Worm (Caenorhabditis elegans) whole organism, L4 larva: ENCODE measurements around the gene C55A6.6.

Experiments
- D1046.2 ChIP-seq: fragments of 200-800 bp; sonication (Bioruptor generic); IDR thresholded peaks from 2 replicates; pipeline ENCODE4 v1.3.6; 2022; ENCODE audit warnings: missing genetic modification characterization, missing compliant biosample characterization
- F10B5.3 ChIP-seq: sonication (generic microtip); optimal IDR thresholded peaks from 2 replicates; lab custom pipeline; 2016; ENCODE audit warnings: mild to moderate bottlenecking, missing genetic modification characterization, missing compliant biosample characterization
- F37D6.2 ChIP-seq: sonication (generic microtip); optimal IDR thresholded peaks from 2 replicates; lab custom pipeline; 2016; ENCODE audit warnings: mild to moderate bottlenecking, missing genetic modification characterization, missing compliant biosample characterization
- T20F7.1 ChIP-seq: fragments of 200-800 bp; sonication (Bioruptor generic); optimal IDR thresholded peaks from 2 replicates; lab custom pipeline; 2018; ENCODE audit warnings: mild to moderate bottlenecking, missing genetic modification characterization, missing compliant biosample characterization
- T26A8.4 ChIP-seq: fragments of 200-800 bp; sonication (Bioruptor generic); IDR thresholded peaks from 2 replicates; pipeline ENCODE4 v1.3.6; 2022; ENCODE audit warnings: missing genetic modification characterization, missing compliant biosample characterization
- aly-2 ChIP-seq: sonication (generic microtip); optimal IDR thresholded peaks from 2 replicates; lab custom pipeline; 2018; ENCODE audit warnings: missing biosample characterization, missing genetic modification characterization
- ceh-20 ChIP-seq: fragments of 200-800 bp; sonication (Bioruptor generic); IDR thresholded peaks from 2 replicates; pipeline ENCODE4 v1.3.6; 2022; ENCODE audit warnings: missing genetic modification reagents, missing genetic modification characterization, missing compliant biosample characterization
- ceh-32 ChIP-seq: sonication (generic microtip); optimal IDR thresholded peaks from 2 replicates; lab custom pipeline; 2016; ENCODE audit warnings: mild to moderate bottlenecking, missing genetic modification characterization, missing compliant biosample characterization; ENCODE audit not compliant: poor library complexity
- ceh-44 ChIP-seq: fragments of 200-800 bp; sonication (Bioruptor generic); IDR thresholded peaks from 2 replicates; pipeline ENCODE4 v1.3.6; 2022; ENCODE audit warnings: missing genetic modification reagents, missing genetic modification characterization, missing compliant biosample characterization
- cey-2 ChIP-seq: sonication (generic microtip); optimal IDR thresholded peaks from 3 replicates; lab custom pipeline; 2017; ENCODE audit warnings: missing genetic modification characterization, mild to moderate bottlenecking, missing compliant biosample characterization, antibody characterized with exemption, borderline replicate concordance; ENCODE audit not compliant: insufficient read depth
- daf-16 ChIP-seq, 3 experiments: sonication (generic microtip); optimal IDR thresholded peaks; 2 replicates each; lab custom pipeline; 2016 to 2017; ENCODE audit warnings: missing genetic modification characterization in 3 of 3, missing genetic modification reagents in 3 of 3, mild to moderate bottlenecking in 2 of 3, missing compliant biosample characterization in 2 of 3, missing biosample characterization in 1 of 3, moderate library complexity in 1 of 3
- daf-19 ChIP-seq: fragments of 200-800 bp; sonication (Bioruptor generic); conservative IDR thresholded peaks from 2 replicates; pipeline ENCODE4 v1.3.6; 2022; ENCODE audit warnings: missing genetic modification characterization, missing compliant biosample characterization
- daf-8 ChIP-seq: fragments of 200-800 bp; sonication (Bioruptor generic); IDR thresholded peaks from 2 replicates; pipeline ENCODE4 v1.3.6; 2022; ENCODE audit warnings: missing genetic modification characterization, missing compliant biosample characterization
- dpl-1 ChIP-seq: fragments of 150-350 bp; optimal IDR thresholded peaks from 2 replicates; lab custom pipeline; 2014; ENCODE audit warnings: missing biosample characterization, missing genetic modification reagents, missing genetic modification characterization
- dve-1 ChIP-seq: sonication (generic microtip); optimal IDR thresholded peaks from 2 replicates; lab custom pipeline; 2017; ENCODE audit warnings: antibody characterized with exemption, mild to moderate bottlenecking, missing genetic modification characterization, missing compliant biosample characterization; ENCODE audit not compliant: insufficient read depth
- fkh-10 ChIP-seq: fragments of 150-350 bp; optimal IDR thresholded peaks from 2 replicates; lab custom pipeline; 2014; ENCODE audit warnings: missing biosample characterization, missing genetic modification reagents, missing genetic modification characterization
- gei-8 ChIP-seq: fragments of 200-800 bp; sonication (Bioruptor generic); optimal IDR thresholded peaks from 2 replicates; lab custom pipeline; 2018; ENCODE audit warnings: mild to moderate bottlenecking, missing genetic modification characterization, missing compliant biosample characterization
- jun-1 ChIP-seq: fragments of 150-350 bp; optimal IDR thresholded peaks from 2 replicates; lab custom pipeline; 2014; ENCODE audit warnings: missing biosample characterization, missing genetic modification reagents, missing genetic modification characterization
- lin-1 ChIP-seq: fragments of 200-800 bp; sonication (Bioruptor generic); IDR thresholded peaks from 2 replicates; pipeline ENCODE4 v1.3.6; 2022; ENCODE audit warnings: missing genetic modification reagents, missing genetic modification characterization, missing compliant biosample characterization
- lin-13 ChIP-seq: fragments of 150-350 bp; optimal IDR thresholded peaks from 2 replicates; lab custom pipeline; 2014; ENCODE audit warnings: missing biosample characterization, missing genetic modification reagents, missing genetic modification characterization
- lin-29 ChIP-seq: fragments of 200-800 bp; sonication (Bioruptor generic); IDR thresholded peaks from 2 replicates; pipeline ENCODE4 v1.3.6; 2022; ENCODE audit warnings: missing genetic modification reagents, missing genetic modification characterization, missing compliant biosample characterization
- lin-38 ChIP-seq: fragments of 200-800 bp; sonication (Bioruptor generic); IDR thresholded peaks from 2 replicates; pipeline ENCODE4 v1.3.6; 2022; ENCODE audit warnings: missing genetic modification reagents, missing genetic modification characterization, missing compliant biosample characterization
- madf-9 ChIP-seq: fragments of 200-800 bp; sonication (Bioruptor generic); conservative IDR thresholded peaks from 2 replicates; pipeline ENCODE4 v1.3.6; 2022; ENCODE audit warnings: missing genetic modification reagents, missing genetic modification characterization, missing compliant biosample characterization
- mdl-1 ChIP-seq, 2 experiments: fragments of 150-350 bp in 1 of 2; sonication (generic microtip) in 1 of 2; optimal IDR thresholded peaks; 2 replicates each; lab custom pipeline; 2014 to 2017; ENCODE audit warnings: missing biosample characterization in 2 of 2, missing genetic modification characterization in 2 of 2
- mdt-29 ChIP-seq: fragments of 200-800 bp; sonication (Bioruptor generic); IDR thresholded peaks from 2 replicates; pipeline ENCODE4 v1.3.6; 2022; ENCODE audit warnings: missing genetic modification reagents, missing genetic modification characterization, missing compliant biosample characterization
- mxl-3 ChIP-seq: fragments of 200-800 bp; sonication (Bioruptor generic); optimal IDR thresholded peaks from 2 replicates; lab custom pipeline; 2018; ENCODE audit warnings: mild to moderate bottlenecking, missing genetic modification characterization, missing compliant biosample characterization
- nhr-102 ChIP-seq: sonication (generic microtip); optimal IDR thresholded peaks from 2 replicates; lab custom pipeline; 2016; ENCODE audit warnings: mild to moderate bottlenecking, missing genetic modification characterization, moderate library complexity, missing compliant biosample characterization
- nhr-42 ChIP-seq: fragments of 200-800 bp; sonication (Bioruptor generic); IDR thresholded peaks from 2 replicates; pipeline ENCODE4 v1.3.6; 2022; ENCODE audit warnings: missing genetic modification characterization, missing compliant biosample characterization
- nhr-48 ChIP-seq: sonication (generic microtip); optimal IDR thresholded peaks from 2 replicates; lab custom pipeline; 2016; ENCODE audit warnings: mild to moderate bottlenecking, missing genetic modification characterization, missing compliant biosample characterization
- nhr-6 ChIP-seq: fragments of 150-350 bp; optimal IDR thresholded peaks from 2 replicates; lab custom pipeline; 2014; ENCODE audit warnings: missing biosample characterization, missing genetic modification characterization
- nhr-77 ChIP-seq: fragments of 150-350 bp; optimal IDR thresholded peaks from 2 replicates; lab custom pipeline; 2014; ENCODE audit warnings: missing biosample characterization, missing genetic modification characterization
- php-3 ChIP-seq: fragments of 200-800 bp; sonication (Bioruptor generic); IDR thresholded peaks from 2 replicates; pipeline ENCODE4 v1.3.6; 2022; ENCODE audit warnings: missing genetic modification reagents, missing genetic modification characterization, missing compliant biosample characterization
- pqm-1 ChIP-seq: sonication (generic microtip); optimal IDR thresholded peaks from 2 replicates; lab custom pipeline; 2017; ENCODE audit warnings: missing biosample characterization, missing genetic modification characterization
- saeg-2 ChIP-seq: fragments of 200-800 bp; sonication (Bioruptor generic); IDR thresholded peaks from 2 replicates; pipeline ENCODE4 v1.3.6; 2022; ENCODE audit warnings: missing genetic modification reagents, missing genetic modification characterization, missing compliant biosample characterization
- tra-1 ChIP-seq: fragments of 200-800 bp; sonication (Bioruptor generic); IDR thresholded peaks from 2 replicates; pipeline ENCODE4 v1.3.6; 2022; ENCODE audit warnings: missing genetic modification reagents, missing genetic modification characterization, missing compliant biosample characterization
- unc-62 ChIP-seq, 3 experiments: fragments of 150-350 bp in 1 of 3; sonication (generic microtip); optimal IDR thresholded peaks in 2 of 3; peaks in 1 of 3; 1 replicate in 1 of 3; 2 replicates in 2 of 3; lab custom pipeline; 2014 to 2017; ENCODE audit warnings: missing biosample characterization in 3 of 3, missing genetic modification characterization in 3 of 3, missing genetic modification reagents in 3 of 3, missing genotype in 1 of 3
- zfp-2 ChIP-seq: sonication (generic microtip); optimal IDR thresholded peaks from 2 replicates; lab custom pipeline; 2016; ENCODE audit warnings: mild to moderate bottlenecking, missing genetic modification characterization, missing compliant biosample characterization
- zip-11 ChIP-seq: fragments of 200-800 bp; sonication (Bioruptor generic); IDR thresholded peaks from 2 replicates; pipeline ENCODE4 v1.3.6; 2022; ENCODE audit warnings: missing genetic modification characterization, missing compliant biosample characterization

The C55A6.6 gene

ce11 chrV:11521448-11521847 lies 6.9 kb upstream of the C55A6.6 start, which contains the start of gene pafo-1 (continued):
- TF ChIP-seq cey-2 (tag; lab: Kevin White, UChicago) (no peak), mxl-3 (peak; percentile 47), dve-1 (peak; percentile 81), ceh-20 (GFP tag; lab: Robert Waterston, UW) (peak; percentile 82), T26A8.4 (GFP tag; lab: Robert Waterston, UW) (peak; percentile 90), nhr-6 (tag; lab: Kevin White, UChicago) (peak; percentile 88), daf-8 (GFP tag; lab: Robert Waterston, UW) (no peak), mdl-1 (tag; optimal IDR thresholded peaks at IDR 0.05; lab: Kevin White, UChicago) (peak in 1 of 2 experiments; percentile 52), daf-16 (GFP tag; optimal IDR thresholded peaks at IDR 0.05; lab: Kevin White, UChicago) (peak; percentile 32 to 75), daf-16 (tag; optimal IDR thresholded peaks at IDR 0.05; lab: Kevin White, UChicago) (no peak), lin-29 (no peak), mdt-29 (GFP tag; lab: Robert Waterston, UW) (peak; percentile 82), dpl-1 (GFP tag; lab: Kevin White, UChicago) (peak; percentile 99), php-3 (GFP tag; lab: Robert Waterston, UW) (peak; percentile 72), ceh-44 (GFP tag; lab: Robert Waterston, UW) (no peak), F37D6.2 (tag; lab: Kevin White, UChicago) (peak; percentile 73), lin-1 (peak; percentile 50; the same call in 1 of the 2 replicates), lin-13 (GFP tag; lab: Kevin White, UChicago) (peak; percentile 75), D1046.2 (GFP tag; lab: Robert Waterston, UW) (0 out of 2 replicates have a peak, but pooled peaks have one; percentile 31), pqm-1 (tag; lab: Kevin White, UChicago) (no peak), F10B5.3 (tag; lab: Kevin White, UChicago) (peak; percentile 73), zip-11 (GFP tag; lab: Robert Waterston, UW) (no peak), saeg-2 (GFP tag; lab: Robert Waterston, UW) (0 out of 2 replicates have a peak, but pooled peaks have one; percentile 39), daf-19 (GFP tag; lab: Robert Waterston, UW) (peak; percentile 66; the same call in 1 of the 2 replicates), zfp-2 (tag; lab: Kevin White, UChicago) (no peak), ceh-32 (tag; lab: Kevin White, UChicago) (peak; percentile 37), nhr-77 (tag; lab: Kevin White, UChicago) (peak; percentile 54), tra-1 (no peak; the same call in 1 of the 2 replicates), T20F7.1 (peak; percentile 76), madf-9 (GFP tag; lab: Robert Waterston, UW) (peak; percentile 46; the same call in 1 of the 2 replicates), gei-8 (GFP tag; lab: Kevin White, UChicago) (no peak), nhr-42 (GFP tag; lab: Robert Waterston, UW) (peak; percentile 84), aly-2 (tag; lab: Kevin White, UChicago) (no peak), nhr-48 (tag; lab: Kevin White, UChicago) (peak; percentile 75)

ce11 chrV:11520215-11520614 lies 5.7 kb upstream of the C55A6.6 start, which contains the start of the genes C55A6.11 and C55A6.7:
C55A6.11 (plus strand) TSS chrV:11520515.
C55A6.7 (minus strand) TSS chrV:11520530.
- TF ChIP-seq fkh-10 (no peak), nhr-102 (no peak), lin-38 (no peak), daf-16 (GFP tag; optimal IDR thresholded peaks at IDR 0.05; lab: Kevin White, UChicago) (no peak), daf-16 (tag; optimal IDR thresholded peaks at IDR 0.05; lab: Kevin White, UChicago) (peak; percentile 29), unc-62 (GFP tag; optimal IDR thresholded peaks at IDR 0.05 in 1 of 2; lab: Kevin White, UChicago) (peak in 1 of 2 experiments; percentile 86), unc-62 (tag; optimal IDR thresholded peaks at IDR 0.05; lab: Kevin White, UChicago) (no peak), pqm-1 (tag; lab: Kevin White, UChicago) (no peak), jun-1 (tag; lab: Kevin White, UChicago) (no peak)
